Fruit fly (Drosophila melanogaster) whole organism, prepupa: ENCODE results near the gene Alp10.
A peak's percentile ranks its signal among the peaks of the same experiment; 100 is the strongest.

ENCODE experiments used
- CG10631 ChIP-seq: fragments of 200-800 bp; sonication (Bioruptor generic); optimal IDR thresholded peaks from 2 replicates; lab custom pipeline; 2016; ENCODE audit warnings: missing biosample characterization, missing genetic modification characterization
- CG11762 ChIP-seq: fragments of 200-800 bp; sonication (Bioruptor generic); optimal IDR thresholded peaks from 3 replicates; lab custom pipeline; 2016; ENCODE audit warnings: missing biosample characterization, missing genetic modification characterization; ENCODE audit not compliant: insufficient read depth
- CG11902 ChIP-seq: fragments of 200-800 bp; sonication (Bioruptor generic); optimal IDR thresholded peaks from 3 replicates; lab custom pipeline; 2016; ENCODE audit warnings: missing biosample characterization, missing genetic modification characterization
- CG15336 ChIP-seq: fragments of 200-800 bp; sonication (Bioruptor generic); IDR thresholded peaks from 2 replicates; pipeline ENCODE4 v1.3.6; 2022; ENCODE audit warnings: missing biosample characterization, missing genetic modification characterization
- CG1621 ChIP-seq: fragments of 200-800 bp; sonication (Bioruptor generic); optimal IDR thresholded peaks from 3 replicates; lab custom pipeline; 2018; ENCODE audit warnings: missing biosample characterization, mild to moderate bottlenecking, missing genetic modification characterization
- CG16779 ChIP-seq: fragments of 200-800 bp; sonication (Bioruptor generic); optimal IDR thresholded peaks from 3 replicates; lab custom pipeline; 2017; ENCODE audit warnings: missing biosample characterization, mild to moderate bottlenecking, missing genetic modification characterization
- CG31627 ChIP-seq: fragments of 200-800 bp; sonication (Bioruptor generic); optimal IDR thresholded peaks from 3 replicates; lab custom pipeline; 2016; ENCODE audit warnings: missing biosample characterization, missing genetic modification characterization
- CG32006 ChIP-seq: fragments of 200-800 bp; sonication (Bioruptor generic); optimal IDR thresholded peaks from 3 replicates; lab custom pipeline; 2017; ENCODE audit warnings: missing biosample characterization, mild to moderate bottlenecking, missing genetic modification characterization
- CG34406 ChIP-seq: fragments of 200-800 bp; sonication (Bioruptor generic); optimal IDR thresholded peaks from 3 replicates; lab custom pipeline; 2016; ENCODE audit warnings: missing biosample characterization, missing genetic modification characterization
- CG3919 ChIP-seq: fragments of 200-800 bp; sonication (Bioruptor generic); optimal IDR thresholded peaks from 3 replicates; lab custom pipeline; 2016; ENCODE audit warnings: missing biosample characterization, missing genetic modification characterization
- CG4318 ChIP-seq: fragments of 200-800 bp; sonication (Bioruptor generic); optimal IDR thresholded peaks from 3 replicates; lab custom pipeline; 2017; ENCODE audit warnings: missing biosample characterization, mild to moderate bottlenecking, missing genetic modification characterization
- CG6163 ChIP-seq: fragments of 200-800 bp; sonication (Bioruptor generic); IDR thresholded peaks from 3 replicates; pipeline ENCODE4 v1.3.6; 2022; ENCODE audit warnings: missing biosample characterization, missing genetic modification characterization
- CG6276 ChIP-seq: fragments of 200-800 bp; sonication (Bioruptor generic); optimal IDR thresholded peaks from 2 replicates; lab custom pipeline; 2017; ENCODE audit warnings: missing biosample characterization, mild to moderate bottlenecking, missing genetic modification characterization
- CG6792 ChIP-seq: fragments of 200-800 bp; sonication (Bioruptor generic); optimal IDR thresholded peaks from 3 replicates; lab custom pipeline; 2016; ENCODE audit warnings: missing biosample characterization, missing genetic modification characterization
- CG6808 ChIP-seq: fragments of 200-800 bp; sonication (Bioruptor generic); optimal IDR thresholded peaks from 3 replicates; lab custom pipeline; 2017; ENCODE audit warnings: missing biosample characterization, missing genetic modification characterization, mild to moderate bottlenecking, moderate library complexity, missing genetic modification reagents
- CG8119 ChIP-seq: fragments of 200-800 bp; sonication (Bioruptor generic); IDR thresholded peaks from 3 replicates; pipeline ENCODE4 v1.3.6; 2022; ENCODE audit warnings: missing biosample characterization, missing genetic modification characterization
- CG8319 ChIP-seq: fragments of 200-800 bp; sonication (Bioruptor generic); optimal IDR thresholded peaks from 3 replicates; lab custom pipeline; 2016; ENCODE audit warnings: missing biosample characterization, missing genetic modification characterization
- CG8632 ChIP-seq: fragments of 200-800 bp; sonication (Bioruptor generic); optimal IDR thresholded peaks from 3 replicates; lab custom pipeline; 2016; ENCODE audit warnings: missing biosample characterization, missing genetic modification characterization
- Eip75B ChIP-seq: fragments of 200-800 bp; sonication (Bioruptor generic); optimal IDR thresholded peaks from 3 replicates; lab custom pipeline; 2016; ENCODE audit warnings: missing biosample characterization, missing genetic modification characterization
- Eip78C ChIP-seq: fragments of 200-800 bp; sonication (Bioruptor generic); peaks from one replicate; lab custom pipeline; 2016; ENCODE audit warnings: missing biosample characterization, missing genetic modification characterization
- Eip93F ChIP-seq: fragments of 200-800 bp; sonication (Bioruptor generic); optimal IDR thresholded peaks from 2 replicates; lab custom pipeline; 2016; ENCODE audit warnings: missing biosample characterization, mild to moderate bottlenecking, missing genetic modification characterization
- Ets21C ChIP-seq: fragments of 200-800 bp; sonication (Bioruptor generic); optimal IDR thresholded peaks from 3 replicates; lab custom pipeline; 2016; ENCODE audit warnings: missing biosample characterization, missing genetic modification characterization
- Ets96B ChIP-seq: fragments of 200-800 bp; optimal IDR thresholded peaks from 2 replicates; lab custom pipeline; 2019; ENCODE audit warnings: missing biosample characterization, mild to moderate bottlenecking, missing genetic modification characterization, moderate library complexity
- Gug ChIP-seq: fragments of 200-800 bp; sonication (Bioruptor generic); IDR thresholded peaks from 2 replicates; pipeline ENCODE4 v1.3.6; 2022; ENCODE audit warnings: missing biosample characterization, missing genetic modification characterization
- Hr4 ChIP-seq: fragments of 200-800 bp; sonication (Bioruptor generic); optimal IDR thresholded peaks from 3 replicates; lab custom pipeline; 2016; ENCODE audit warnings: missing biosample characterization, missing genetic modification characterization
- Lpt ChIP-seq: fragments of 200-800 bp; sonication (Bioruptor generic); optimal IDR thresholded peaks from 3 replicates; lab custom pipeline; 2016; ENCODE audit warnings: missing biosample characterization, missing genetic modification characterization
- Met ChIP-seq: fragments of 200-800 bp; sonication (Bioruptor generic); optimal IDR thresholded peaks from 3 replicates; lab custom pipeline; 2016; ENCODE audit warnings: missing biosample characterization, missing genetic modification characterization
- OdsH ChIP-seq: fragments of 200-800 bp; sonication (Bioruptor generic); optimal IDR thresholded peaks from 3 replicates; lab custom pipeline; 2016; ENCODE audit warnings: missing biosample characterization, missing genetic modification characterization
- Sox14 ChIP-seq: fragments of 200-800 bp; sonication (Bioruptor generic); optimal IDR thresholded peaks from 3 replicates; lab custom pipeline; 2016; ENCODE audit warnings: missing biosample characterization, missing genetic modification characterization
- Sox15 ChIP-seq: fragments of 200-800 bp; sonication (Bioruptor generic); optimal IDR thresholded peaks from 3 replicates; lab custom pipeline; 2016; ENCODE audit warnings: missing biosample characterization, missing genetic modification characterization
- achi ChIP-seq: fragments of 200-800 bp; sonication (Bioruptor generic); optimal IDR thresholded peaks from 3 replicates; lab custom pipeline; 2016; ENCODE audit warnings: missing biosample characterization, missing genetic modification characterization
- acj6 ChIP-seq: fragments of 200-800 bp; sonication (Bioruptor generic); optimal IDR thresholded peaks from 3 replicates; lab custom pipeline; 2016; ENCODE audit warnings: missing biosample characterization, missing genetic modification characterization
- cyc ChIP-seq: fragments of 200-800 bp; sonication (Bioruptor generic); optimal IDR thresholded peaks from 3 replicates; lab custom pipeline; 2016; ENCODE audit warnings: missing biosample characterization, missing genetic modification characterization
- dac ChIP-seq: fragments of 200-800 bp; sonication (Bioruptor generic); optimal IDR thresholded peaks from 2 replicates; lab custom pipeline; 2017; ENCODE audit warnings: missing biosample characterization, mild to moderate bottlenecking, missing genetic modification characterization
- eg ChIP-seq: fragments of 200-800 bp; sonication (Bioruptor generic); IDR thresholded peaks from 3 replicates; pipeline ENCODE4 v1.3.6; 2022; ENCODE audit warnings: missing biosample characterization, missing genetic modification characterization
- fd59A ChIP-seq: fragments of 200-800 bp; sonication (Bioruptor generic); optimal IDR thresholded peaks from 2 replicates; lab custom pipeline; 2017; ENCODE audit warnings: missing biosample characterization, mild to moderate bottlenecking, missing genetic modification characterization, missing genetic modification reagents
- fd85E ChIP-seq: fragments of 200-800 bp; sonication (Bioruptor generic); optimal IDR thresholded peaks from 3 replicates; lab custom pipeline; 2016; ENCODE audit warnings: missing biosample characterization, missing genetic modification characterization
- fkh ChIP-seq: fragments of 200-800 bp; sonication (Bioruptor generic); optimal IDR thresholded peaks from 3 replicates; lab custom pipeline; 2017; ENCODE audit warnings: missing biosample characterization, mild to moderate bottlenecking, missing genetic modification characterization, moderate library complexity
- lz ChIP-seq: fragments of 200-800 bp; sonication (Bioruptor generic); optimal IDR thresholded peaks from 3 replicates; lab custom pipeline; 2016; ENCODE audit warnings: missing biosample characterization, missing genetic modification characterization
- net ChIP-seq: fragments of 200-800 bp; sonication (Bioruptor generic); optimal IDR thresholded peaks from 3 replicates; lab custom pipeline; 2016; ENCODE audit warnings: missing biosample characterization, missing genetic modification characterization
- pdm3 ChIP-seq: fragments of 200-800 bp; sonication (Bioruptor generic); optimal IDR thresholded peaks from 3 replicates; lab custom pipeline; 2016; ENCODE audit warnings: missing biosample characterization, missing genetic modification characterization
- salr ChIP-seq, 2 experiments: fragments of 200-800 bp; sonication (Bioruptor generic); optimal IDR thresholded peaks; 3 replicates each; lab custom pipeline; 2016 to 2018; ENCODE audit warnings: missing biosample characterization in 2 of 2, missing genetic modification characterization in 2 of 2, mild to moderate bottlenecking in 1 of 2
- spab ChIP-seq: fragments of 200-800 bp; sonication (Bioruptor generic); optimal IDR thresholded peaks from 2 replicates; lab custom pipeline; 2017; ENCODE audit warnings: missing biosample characterization, mild to moderate bottlenecking, missing genetic modification characterization, missing genetic modification reagents
- svp ChIP-seq: fragments of 200-800 bp; sonication (Bioruptor generic); peaks from one replicate; lab custom pipeline; 2016; ENCODE audit warnings: missing biosample characterization, missing genetic modification characterization
- topi ChIP-seq: fragments of 200-800 bp; sonication (Bioruptor generic); optimal IDR thresholded peaks from 3 replicates; lab custom pipeline; 2016; ENCODE audit warnings: missing biosample characterization, missing genetic modification characterization
- vri ChIP-seq: fragments of 200-800 bp; sonication (Bioruptor generic); optimal IDR thresholded peaks from 3 replicates; lab custom pipeline; 2016; ENCODE audit warnings: missing biosample characterization, mild to moderate bottlenecking, missing genetic modification characterization

The Alp10 gene

DNA sequence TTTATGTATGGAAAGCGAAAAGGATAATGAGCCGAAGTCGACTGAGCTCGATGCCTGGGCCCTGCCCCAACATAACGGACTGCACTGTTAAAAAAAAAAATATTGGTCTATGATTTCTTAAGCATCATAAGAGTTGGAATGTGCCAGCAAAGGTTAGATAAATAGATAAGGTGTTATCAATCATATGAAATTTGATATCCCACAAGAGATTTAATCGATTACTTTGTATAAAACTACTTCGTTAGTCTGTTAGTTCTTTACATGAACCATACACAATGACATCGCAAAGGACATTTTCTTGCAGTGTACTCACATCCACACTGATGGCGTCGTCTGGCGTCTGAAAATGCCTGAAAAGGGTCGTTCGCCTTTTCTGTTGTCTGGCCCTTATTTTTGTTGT is 42.4 kb upstream of the Alp10 start (continued):
- TF ChIP-seq CG15336 (GFP tag; lab: Robert Waterston, UW) (no peak), CG32006 (GFP tag; lab: Kevin White, UChicago) (peak; percentile 67), CG6792 (GFP tag; lab: Kevin White, UChicago) (peak; percentile 50), Sox15 (peak; percentile 20), CG11762 (GFP tag; lab: Kevin White, UChicago) (no peak), net (GFP tag; lab: Kevin White, UChicago) (no peak), fkh (GFP tag; lab: Kevin White, UChicago) (no peak), fd59A (GFP tag; lab: Kevin White, UChicago) (peak; percentile 29), svp (GFP tag; lab: Kevin White, UChicago) (peak; percentile 85), CG10631 (GFP tag; lab: Kevin White, UChicago) (peak; percentile 44), Eip93F (GFP tag; lab: Kevin White, UChicago) (no peak), CG16779 (tag; lab: Kevin White, UChicago) (no peak), CG8632 (GFP tag; lab: Kevin White, UChicago) (peak; percentile 44), Ets21C (GFP tag; lab: Kevin White, UChicago) (peak; percentile 8), OdsH (GFP tag; lab: Kevin White, UChicago) (peak; percentile 38), CG3919 (GFP tag; lab: Kevin White, UChicago) (peak; percentile 51), lz (GFP tag; lab: Kevin White, UChicago) (peak; percentile 71), CG4318 (GFP tag; lab: Kevin White, UChicago) (peak; percentile 17), CG6808 (peak; percentile 65), fd85E (no peak), Gug (GFP tag; lab: Robert Waterston, UW) (no peak)

dm6 chr3L:5635237-5636025 is 40.4 kb upstream of the Alp10 start:
- TF ChIP-seq CG3919 (GFP tag; lab: Kevin White, UChicago) (peak; percentile 55), Hr4 (peak; percentile 54), spab (GFP tag; lab: Kevin White, UChicago) (peak; percentile 31), CG11902 (no peak), CG6163 (peak; percentile 44; the same call in 2 of the 3 replicates), topi (GFP tag; lab: Kevin White, UChicago) (peak; percentile 8), CG6808 (peak; percentile 33), Lpt (GFP tag; lab: Kevin White, UChicago) (no peak), CG11762 (GFP tag; lab: Kevin White, UChicago) (peak; percentile 14), achi (GFP tag; lab: Kevin White, UChicago) (peak; percentile 27), Ets21C (GFP tag; lab: Kevin White, UChicago) (no peak), Eip75B (GFP tag; lab: Kevin White, UChicago) (peak; percentile 7), CG31627 (GFP tag; lab: Kevin White, UChicago) (peak; percentile 3), CG6276 (GFP tag; lab: Kevin White, UChicago) (no peak), CG16779 (tag; lab: Kevin White, UChicago) (no peak), lz (GFP tag; lab: Kevin White, UChicago) (peak; percentile 19), CG1621 (tag; lab: Kevin White, UChicago) (no peak), salr (GFP tag; optimal IDR thresholded peaks at IDR 0.05; lab: Kevin White, UChicago) (peak in 1 of 2 experiments; percentile 13), svp (GFP tag; lab: Kevin White, UChicago) (peak; percentile 50), vri (GFP tag; lab: Kevin White, UChicago) (no peak), acj6 (peak; percentile 36), fd85E (no peak), OdsH (GFP tag; lab: Kevin White, UChicago) (peak; percentile 52), CG10631 (GFP tag; lab: Kevin White, UChicago) (peak; percentile 64), CG15336 (GFP tag; lab: Robert Waterston, UW) (peak; percentile 56), CG8319 (GFP tag; lab: Kevin White, UChicago) (no peak), eg (GFP tag; lab: Robert Waterston, UW) (peak; percentile 34; the same call in 1 of the 3 replicates), Met (GFP tag; lab: Kevin White, UChicago) (peak; percentile 4), CG34406 (GFP tag; lab: Kevin White, UChicago) (peak; percentile 29), dac (GFP tag; lab: Kevin White, UChicago) (peak; percentile 21), pdm3 (GFP tag; lab: Kevin White, UChicago) (peak; percentile 31), cyc (GFP tag; lab: Kevin White, UChicago) (no peak), Ets96B (tag; lab: Kevin White, UChicago) (peak; percentile 53), Eip78C (GFP tag; lab: Kevin White, UChicago) (peak; percentile 67), CG4318 (GFP tag; lab: Kevin White, UChicago) (peak; percentile 6), CG32006 (GFP tag; lab: Kevin White, UChicago) (peak; percentile 55), Sox14 (GFP tag; lab: Kevin White, UChicago) (peak; percentile 50), Eip93F (GFP tag; lab: Kevin White, UChicago) (no peak), Gug (GFP tag; lab: Robert Waterston, UW) (no peak), CG8119 (GFP tag; lab: Robert Waterston, UW) (peak; percentile 52; the same call in 2 of the 3 replicates)
